Worm (Caenorhabditis elegans) whole organism, midembryonic: ENCODE results near the gene C35D10.17.

Experiments used
- T22C8.4 ChIP-seq: fragments of 200-800 bp; sonication (Bioruptor generic); IDR thresholded peaks from 2 replicates; pipeline ENCODE4 v1.3.6; 2022; ENCODE audit warnings: missing genetic modification characterization, missing compliant biosample characterization
- cog-1 ChIP-seq: sonication (generic microtip); optimal IDR thresholded peaks from 2 replicates; lab custom pipeline; 2016; ENCODE audit warnings: missing genetic modification characterization, missing compliant biosample characterization
- flt-1 ChIP-seq: fragments of 200-800 bp; sonication (Bioruptor generic); IDR thresholded peaks from 2 replicates; pipeline ENCODE4 v1.3.6; 2022; ENCODE audit warnings: missing genetic modification characterization, missing compliant biosample characterization
- ref-1 ChIP-seq: fragments of 200-800 bp; sonication (Bioruptor generic); conservative IDR thresholded peaks from 2 replicates; pipeline ENCODE4 v1.3.6; 2022; ENCODE audit warnings: missing genetic modification reagents, missing genetic modification characterization, missing compliant biosample characterization
- tab-1 ChIP-seq: fragments of 200-800 bp; sonication (Bioruptor generic); IDR thresholded peaks from 2 replicates; pipeline ENCODE4 v1.3.6; 2022; ENCODE audit warnings: missing genetic modification characterization, missing compliant biosample characterization
- ztf-23 ChIP-seq: fragments of 200-800 bp; sonication (Bioruptor generic); IDR thresholded peaks from 2 replicates; pipeline ENCODE4 v1.3.6; 2022; ENCODE audit warnings: missing genetic modification reagents, missing genetic modification characterization, missing compliant biosample characterization
- ztf-29 ChIP-seq: fragments of 200-800 bp; sonication (Bioruptor generic); IDR thresholded peaks from 2 replicates; pipeline ENCODE4 v1.3.6; 2022; ENCODE audit warnings: missing genetic modification reagents, missing genetic modification characterization, missing compliant biosample characterization

ce11 chrIII:4866762-4867161 lies at the start of gene C35D10.17:
- TF ChIP-seq tab-1 (GFP tag; lab: Robert Waterston, UW) (no peak), ztf-23 (GFP tag; lab: Robert Waterston, UW) (no peak), flt-1 (GFP tag; lab: Robert Waterston, UW) (no peak), T22C8.4 (GFP tag; lab: Robert Waterston, UW) (no peak), ztf-29 (GFP tag; lab: Robert Waterston, UW) (no peak), cog-1 (tag; lab: Kevin White, UChicago) (no peak), ref-1 (GFP tag; lab: Robert Waterston, UW) (no peak)
